Worm (Caenorhabditis elegans) whole organism, L2 larva: ENCODE measurements around the gene ccz-1.

ENCODE experiments used
- ceh-82 ChIP-seq: fragments of 150-350 bp; optimal IDR thresholded peaks from 2 replicates; lab custom pipeline; 2014; ENCODE audit warnings: missing biosample characterization, missing genetic modification characterization
- elt-3 ChIP-seq: sonication (generic microtip); optimal IDR thresholded peaks from 2 replicates; lab custom pipeline; 2017; ENCODE audit warnings: missing biosample characterization, missing genetic modification characterization
- mbf-1 ChIP-seq: sonication (generic microtip); optimal IDR thresholded peaks from 2 replicates; lab custom pipeline; 2017; ENCODE audit warnings: missing biosample characterization, missing genetic modification characterization
- unc-39 ChIP-seq: fragments of 150-350 bp; optimal IDR thresholded peaks from 2 replicates; lab custom pipeline; 2014; ENCODE audit warnings: missing biosample characterization, missing genetic modification characterization

DNA sequence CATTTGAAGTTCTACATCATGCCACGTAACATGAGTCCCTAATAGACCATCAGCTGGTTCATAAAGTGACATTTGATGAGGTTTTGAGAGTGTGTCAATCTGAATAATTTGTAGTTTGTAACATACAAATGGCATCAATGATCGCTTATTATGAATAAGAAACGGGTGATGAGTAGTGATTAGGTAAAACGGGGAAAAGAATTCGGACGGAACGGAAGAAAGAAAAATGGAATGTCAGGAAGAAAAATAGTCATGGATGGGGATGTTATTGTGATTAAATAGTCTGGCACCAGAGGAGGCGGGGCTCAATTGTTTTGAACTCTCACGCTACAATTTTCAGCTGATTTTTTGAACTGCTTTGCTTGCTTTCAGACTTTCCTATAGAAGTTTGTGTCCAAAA is 44.5 kb upstream of the ccz-1 start, which contains the start of gene H37A05.2:
- TF ChIP-seq mbf-1 (tag; lab: Kevin White, UChicago): no peak
- no peak for TF ChIP-seq ceh-82 (tag; lab: Kevin White, UChicago)
- no peak for TF ChIP-seq elt-3 (tag; lab: Kevin White, UChicago)
- no peak for TF ChIP-seq unc-39 (tag; lab: Kevin White, UChicago)
